Worm (Caenorhabditis elegans): ENCODE measurements around the gene cest-33.
A peak's percentile ranks its signal among the peaks of the same experiment; 100 is the strongest.

Gene cest-33

ce11 chrV:6353182-6353780 is 12.2 kb downstream of the cest-33 start:
- TF ChIP-seq ceh-9 (tag; optimal IDR thresholded peaks at IDR 0.05): no peak
- TF ChIP-seq nhr-28 (tag; optimal IDR thresholded peaks at IDR 0.05): no peak
- TF ChIP-seq ztf-4 (tag; optimal IDR thresholded peaks at IDR 0.05): no peak
- TF ChIP-seq nhr-237 (tag; optimal IDR thresholded peaks at IDR 0.05): no peak
- no peak for TF ChIP-seq jun-1 (tag; optimal IDR thresholded peaks at IDR 0.05)
- TF ChIP-seq fkh-2 (tag; optimal IDR thresholded peaks at IDR 0.05): no peak
- TF ChIP-seq elt-3 (tag; optimal IDR thresholded peaks at IDR 0.05): no peak
- no peak for TF ChIP-seq nhr-77 (tag; optimal IDR thresholded peaks at IDR 0.05)
- no peak for TF ChIP-seq egl-5 (tag; optimal IDR thresholded peaks at IDR 0.05)
- peak; percentile 4 for TF ChIP-seq elt-1 (tag; optimal IDR thresholded peaks at IDR 0.05)
- no peak for TF ChIP-seq unc-62 (GFP tag; optimal IDR thresholded peaks at IDR 0.05)
- TF ChIP-seq nhr-25 (tag; optimal IDR thresholded peaks at IDR 0.05): peak; percentile 79

ce11 chrV:6352350-6352749 is 13.1 kb downstream of the cest-33 start:
- TF ChIP-seq nhr-23 (tag; optimal IDR thresholded peaks at IDR 0.05): peak; percentile 41
- TF ChIP-seq elt-1 (tag; optimal IDR thresholded peaks at IDR 0.05): peak; percentile 50
- TF ChIP-seq nhr-25 (tag; optimal IDR thresholded peaks at IDR 0.05): peak; percentile 82
- TF ChIP-seq nhr-28 (tag; optimal IDR thresholded peaks at IDR 0.05): no peak
- TF ChIP-seq elt-3 (tag; optimal IDR thresholded peaks at IDR 0.05): peak in 1 of 3 experiments; percentile 2
- TF ChIP-seq pqm-1 (tag; optimal IDR thresholded peaks at IDR 0.05): no peak
- TF ChIP-seq nfya-1 (tag; optimal IDR thresholded peaks at IDR 0.05; ENCODE audit: insufficient read depth): peak; percentile 32
- peak; percentile 35 for TF ChIP-seq nhr-43 (tag; optimal IDR thresholded peaks at IDR 0.05; ENCODE audit: poor library complexity, severe bottlenecking)

ce11 chrV:6351122-6351521 is 14.3 kb downstream of the cest-33 start:
- TF ChIP-seq ztf-4 (tag; optimal IDR thresholded peaks at IDR 0.05) (no peak), ztf-11 (tag; optimal IDR thresholded peaks at IDR 0.05) (no peak), zag-1 (tag; optimal IDR thresholded peaks at IDR 0.05) (no peak), nfya-1 (tag; optimal IDR thresholded peaks at IDR 0.05; ENCODE audit: insufficient read depth) (peak; percentile 9), fkh-10 (GFP tag; optimal IDR thresholded peaks at IDR 0.05) (no peak), tbx-2 (tag; optimal IDR thresholded peaks at IDR 0.05) (no peak), hmg-11 (tag; optimal IDR thresholded peaks at IDR 0.05) (no peak), snpc-4 (tag; optimal IDR thresholded peaks at IDR 0.05) (no peak), ceh-9 (tag; optimal IDR thresholded peaks at IDR 0.05) (no peak), unc-39 (tag; optimal IDR thresholded peaks at IDR 0.05) (no peak), elt-2 (tag; optimal IDR thresholded peaks at IDR 0.05) (no peak), nhr-77 (tag; optimal IDR thresholded peaks at IDR 0.05) (no peak), egl-27 (tag; optimal IDR thresholded peaks at IDR 0.05) (no peak), nhr-23 (tag; optimal IDR thresholded peaks at IDR 0.05) (peak; percentile 60), lin-15B (tag; optimal IDR thresholded peaks at IDR 0.05) (no peak), nhr-12 (tag; optimal IDR thresholded peaks at IDR 0.05) (no peak), unc-62 (GFP tag; optimal IDR thresholded peaks at IDR 0.05) (peak; percentile 14), elt-1 (tag; optimal IDR thresholded peaks at IDR 0.05) (no peak), nhr-67 (tag; optimal IDR thresholded peaks at IDR 0.05) (no peak), nhr-237 (tag; optimal IDR thresholded peaks at IDR 0.05) (no peak), ama-1 (optimal IDR thresholded peaks at IDR 0.05) (no peak), nhr-25 (tag; optimal IDR thresholded peaks at IDR 0.05) (peak; percentile 90)

- TF ChIP-seq nfya-1 (tag; optimal IDR thresholded peaks at IDR 0.05; ENCODE audit: insufficient read depth) (peak; percentile 52), nhr-11 (tag; optimal IDR thresholded peaks at IDR 0.05) (no peak), ZK546.5 (tag; optimal IDR thresholded peaks at IDR 0.05) (no peak), lin-39 (tag; optimal IDR thresholded peaks at IDR 0.05) (peak; percentile 81), elt-2 (tag; optimal IDR thresholded peaks at IDR 0.05) (no peak), skn-1 (tag; optimal IDR thresholded peaks at IDR 0.05) (no peak), nhr-23 (tag; optimal IDR thresholded peaks at IDR 0.05) (no peak), nhr-237 (tag; optimal IDR thresholded peaks at IDR 0.05) (no peak), ceh-82 (tag; optimal IDR thresholded peaks at IDR 0.05) (no peak), ceh-28 (tag; optimal IDR thresholded peaks at IDR 0.05) (no peak)
Observed at ce11 chrV:6350109-6350508, 15.4 kb downstream of the cest-33 start.
